Worm (Caenorhabditis elegans) whole organism, L1 larva: ENCODE data around the gene B0303.16.

Source experiments
- C04F5.9 ChIP-seq: sonication (generic microtip); optimal IDR thresholded peaks from 2 replicates; lab custom pipeline; 2016; ENCODE audit warnings: missing genetic modification characterization, missing compliant biosample characterization
- C16A3.4 ChIP-seq: fragments of 150-350 bp; optimal IDR thresholded peaks from 2 replicates; lab custom pipeline; 2014; ENCODE audit warnings: missing biosample characterization, missing genetic modification characterization
- C34B4.2 ChIP-seq: sonication (generic microtip); optimal IDR thresholded peaks from 2 replicates; lab custom pipeline; 2017; ENCODE audit warnings: mild to moderate bottlenecking, missing genetic modification characterization, missing compliant biosample characterization
- F16B12.6 ChIP-seq: fragments of 150-350 bp; optimal IDR thresholded peaks from 2 replicates; lab custom pipeline; 2014; ENCODE audit warnings: missing biosample characterization, missing genetic modification characterization
- alr-1 ChIP-seq: fragments of 200-800 bp; sonication (Bioruptor generic); optimal IDR thresholded peaks from 2 replicates; lab custom pipeline; 2018; ENCODE audit warnings: borderline replicate concordance, mild to moderate bottlenecking, missing genetic modification characterization, missing compliant biosample characterization
- aly-2 ChIP-seq: fragments of 150-350 bp; optimal IDR thresholded peaks from 2 replicates; lab custom pipeline; 2014; ENCODE audit warnings: missing biosample characterization, missing genetic modification characterization
- ama-1 ChIP-seq: fragments of 150-350 bp; optimal IDR thresholded peaks from 2 replicates; lab custom pipeline; 2014
- ceh-88 ChIP-seq: fragments of 200-800 bp; sonication (Bioruptor generic); IDR thresholded peaks from 2 replicates; pipeline ENCODE4 v1.3.6; 2022; ENCODE audit warnings: missing genetic modification characterization, missing compliant biosample characterization
- ceh-90 ChIP-seq: sonication (generic microtip); optimal IDR thresholded peaks from 2 replicates; lab custom pipeline; 2016; ENCODE audit warnings: missing genetic modification characterization, missing compliant biosample characterization
- dpl-1 ChIP-seq, 3 experiments: fragments of 150-350 bp in 2 of 3; sonication (generic microtip) in 1 of 3; optimal IDR thresholded peaks; 2 replicates each; lab custom pipeline; 2014 to 2017; ENCODE audit warnings: missing biosample characterization in 3 of 3, missing genetic modification characterization in 3 of 3, missing genetic modification reagents in 3 of 3
- dsc-1 ChIP-seq: sonication (generic microtip); optimal IDR thresholded peaks from 2 replicates; lab custom pipeline; 2016; ENCODE audit warnings: mild to moderate bottlenecking, missing genetic modification characterization, missing compliant biosample characterization
- efl-1 ChIP-seq, 4 experiments: fragments of 150-350 bp; optimal IDR thresholded peaks in 3 of 4; peaks in 1 of 4; 1 replicate in 1 of 4; 2 replicates in 3 of 4; lab custom pipeline; 2014; ENCODE audit warnings: missing biosample characterization in 2 of 4, missing genetic modification characterization in 2 of 4, missing genetic modification reagents in 2 of 4
- elt-2 ChIP-seq: sonication (generic microtip); optimal IDR thresholded peaks from 2 replicates; lab custom pipeline; 2016; ENCODE audit warnings: missing genetic modification characterization, mild to moderate bottlenecking, inconsistent platforms, missing compliant biosample characterization, missing genetic modification reagents
- elt-3 ChIP-seq, 6 experiments: fragments of 150-350 bp in 1 of 6; sonication (generic microtip); optimal IDR thresholded peaks; 2 replicates each; lab custom pipeline; 2017 to 2018; ENCODE audit warnings: missing biosample characterization in 6 of 6, missing genetic modification characterization in 6 of 6, inconsistent platforms in 1 of 6
- ets-5 ChIP-seq: fragments of 200-800 bp; sonication (Bioruptor generic); IDR thresholded peaks from 2 replicates; pipeline ENCODE4 v1.3.6; 2022; ENCODE audit warnings: missing genetic modification characterization, missing compliant biosample characterization
- grh-1 ChIP-seq: fragments of 200-800 bp; sonication (Bioruptor generic); IDR thresholded peaks from 2 replicates; pipeline ENCODE4 v1.3.6; 2022; ENCODE audit warnings: missing genetic modification reagents, missing genetic modification characterization, missing compliant biosample characterization
- isw-1 ChIP-seq: fragments of 200-800 bp; sonication (Bioruptor generic); IDR thresholded peaks from 2 replicates; pipeline ENCODE4 v1.3.6; 2022; ENCODE audit warnings: missing genetic modification characterization, missing compliant biosample characterization
- jun-1 ChIP-seq: fragments of 150-350 bp; optimal IDR thresholded peaks from 2 replicates; lab custom pipeline; 2014; ENCODE audit warnings: missing biosample characterization, missing genetic modification reagents, missing genetic modification characterization
- lin-13 ChIP-seq: fragments of 150-350 bp; optimal IDR thresholded peaks from 2 replicates; lab custom pipeline; 2014; ENCODE audit warnings: missing biosample characterization, missing genetic modification reagents, missing genetic modification characterization
- lin-14 ChIP-seq: fragments of 200-800 bp; sonication (Bioruptor generic); optimal IDR thresholded peaks from 2 replicates; lab custom pipeline; 2018; ENCODE audit warnings: mild to moderate bottlenecking, missing genetic modification characterization, moderate library complexity, missing compliant biosample characterization
- lin-35 ChIP-seq, 2 experiments: fragments of 150-350 bp; optimal IDR thresholded peaks; 2 replicates each; lab custom pipeline; 2014; ENCODE audit warnings: missing biosample characterization in 2 of 2, missing genetic modification characterization in 2 of 2, missing genetic modification reagents in 2 of 2
- lin-39 ChIP-seq: fragments of 150-350 bp; optimal IDR thresholded peaks from 2 replicates; lab custom pipeline; 2014; ENCODE audit warnings: missing biosample characterization, missing genetic modification reagents, missing genetic modification characterization
- lir-3 ChIP-seq: sonication (generic microtip); optimal IDR thresholded peaks from 2 replicates; lab custom pipeline; 2016; ENCODE audit warnings: mild to moderate bottlenecking, missing genetic modification characterization, moderate library complexity, missing compliant biosample characterization; ENCODE audit not compliant: poor library complexity
- mdl-1 ChIP-seq, 2 experiments: fragments of 150-350 bp; optimal IDR thresholded peaks; 2 replicates each; lab custom pipeline; 2014 to 2017; ENCODE audit warnings: missing biosample characterization in 2 of 2, missing genetic modification characterization in 2 of 2, inconsistent platforms in 1 of 2
- mep-1 ChIP-seq: fragments of 150-350 bp; optimal IDR thresholded peaks from 2 replicates; lab custom pipeline; 2014; ENCODE audit warnings: missing biosample characterization, missing genetic modification characterization
- nhr-11 ChIP-seq: fragments of 150-350 bp; optimal IDR thresholded peaks from 2 replicates; lab custom pipeline; 2014; ENCODE audit warnings: missing biosample characterization, missing genetic modification characterization
- nhr-20 ChIP-seq: sonication (generic microtip); optimal IDR thresholded peaks from 2 replicates; lab custom pipeline; 2016; ENCODE audit warnings: mild to moderate bottlenecking, missing genetic modification characterization, missing compliant biosample characterization
- nhr-237 ChIP-seq: fragments of 150-350 bp; optimal IDR thresholded peaks from 2 replicates; lab custom pipeline; 2014; ENCODE audit warnings: missing biosample characterization, missing genetic modification characterization
- nhr-71 ChIP-seq: sonication (generic microtip); optimal IDR thresholded peaks from 2 replicates; lab custom pipeline; 2016; ENCODE audit warnings: mild to moderate bottlenecking, missing genetic modification characterization, moderate library complexity, missing compliant biosample characterization
- nhr-85 ChIP-seq: sonication (generic microtip); peaks from one replicate; lab custom pipeline; 2016; ENCODE audit warnings: missing genetic modification characterization, inconsistent platforms, missing compliant biosample characterization
- nhr-90 ChIP-seq: sonication (generic microtip); optimal IDR thresholded peaks from 2 replicates; lab custom pipeline; 2016; ENCODE audit warnings: mild to moderate bottlenecking, missing genetic modification characterization, missing compliant biosample characterization; ENCODE audit not compliant: poor library complexity
- pax-3 ChIP-seq: fragments of 200-800 bp; sonication (Bioruptor generic); optimal IDR thresholded peaks from 2 replicates; lab custom pipeline; 2018; ENCODE audit warnings: mild to moderate bottlenecking, missing genetic modification characterization, moderate library complexity, missing compliant biosample characterization
- rnt-1 ChIP-seq: sonication (generic microtip); optimal IDR thresholded peaks from 2 replicates; lab custom pipeline; 2016; ENCODE audit warnings: mild to moderate bottlenecking, missing genetic modification characterization, moderate library complexity, missing compliant biosample characterization
- snu-23 ChIP-seq: sonication (generic microtip); optimal IDR thresholded peaks from 2 replicates; lab custom pipeline; 2016; ENCODE audit warnings: missing genetic modification characterization, missing compliant biosample characterization
- sox-4 ChIP-seq: sonication (generic microtip); optimal IDR thresholded peaks from 2 replicates; lab custom pipeline; 2016; ENCODE audit warnings: missing genetic modification characterization, missing compliant biosample characterization
- sptf-1 ChIP-seq: fragments of 150-350 bp; optimal IDR thresholded peaks from 2 replicates; lab custom pipeline; 2014; ENCODE audit warnings: missing biosample characterization, missing genetic modification characterization
- sup-37 ChIP-seq: fragments of 200-800 bp; sonication (Bioruptor generic); optimal IDR thresholded peaks from 2 replicates; lab custom pipeline; 2018; ENCODE audit warnings: mild to moderate bottlenecking, missing genetic modification characterization, missing compliant biosample characterization
- tbx-2 ChIP-seq: sonication (generic microtip); optimal IDR thresholded peaks from 2 replicates; lab custom pipeline; 2016; ENCODE audit warnings: missing genetic modification characterization, missing compliant biosample characterization
- tlp-1 ChIP-seq: fragments of 150-350 bp; optimal IDR thresholded peaks from 2 replicates; lab custom pipeline; 2014; ENCODE audit warnings: missing biosample characterization, missing genetic modification characterization
- unc-130 ChIP-seq: fragments of 150-350 bp; optimal IDR thresholded peaks from 2 replicates; lab custom pipeline; 2017; ENCODE audit warnings: missing biosample characterization, missing genetic modification characterization, inconsistent platforms
- unc-30 ChIP-seq: sonication (generic microtip); optimal IDR thresholded peaks from 2 replicates; lab custom pipeline; 2017; ENCODE audit warnings: missing biosample characterization, missing genetic modification characterization
- unc-86 ChIP-seq: sonication (generic microtip); optimal IDR thresholded peaks from 2 replicates; lab custom pipeline; 2016; ENCODE audit warnings: missing genetic modification characterization, missing compliant biosample characterization
- unc-98 ChIP-seq: fragments of 200-800 bp; sonication (Bioruptor generic); IDR thresholded peaks from 2 replicates; pipeline ENCODE4 v1.3.6; 2022; ENCODE audit warnings: missing genetic modification characterization, missing compliant biosample characterization
- zip-4 ChIP-seq: fragments of 200-800 bp; sonication (Bioruptor generic); optimal IDR thresholded peaks from 2 replicates; lab custom pipeline; 2018; ENCODE audit warnings: mild to moderate bottlenecking, missing genetic modification characterization, moderate library complexity, missing compliant biosample characterization

Gene B0303.16

ce11 chrIII:8656957-8657356 is 47.9 kb upstream of the B0303.16 start:
- TF ChIP-seq tlp-1 (peak; percentile 78), mdl-1 (tag; optimal IDR thresholded peaks at IDR 0.05; lab: Kevin White, UChicago) (peak in 1 of 2 experiments; percentile 23), nhr-71 (tag; lab: Kevin White, UChicago) (peak; percentile 38), F16B12.6 (no peak), sox-4 (tag; lab: Kevin White, UChicago) (no peak), snu-23 (GFP tag; lab: Kevin White, UChicago) (no peak), elt-3 (tag; optimal IDR thresholded peaks at IDR 0.05; lab: Kevin White, UChicago) (peak in 2 of 6 experiments; percentile 26 to 81), lin-14 (GFP tag; lab: Kevin White, UChicago) (peak; percentile 35), ceh-90 (tag; lab: Kevin White, UChicago) (no peak), jun-1 (tag; lab: Kevin White, UChicago) (peak; percentile 41), efl-1 (optimal IDR thresholded peaks at IDR 0.05; lab: Kevin White, UChicago) (no peak), efl-1 (GFP tag; optimal IDR thresholded peaks at IDR 0.05 in 1 of 2; lab: Kevin White, UChicago) (peak in 1 of 2 experiments; percentile 24), nhr-20 (tag; lab: Kevin White, UChicago) (peak; percentile 34), lin-35 (GFP tag; optimal IDR thresholded peaks at IDR 0.05; lab: Kevin White, UChicago) (peak in 1 of 2 experiments; percentile 46), nhr-85 (peak; percentile 23), nhr-90 (tag; lab: Kevin White, UChicago) (peak; percentile 27), elt-2 (tag; lab: Kevin White, UChicago) (peak; percentile 92)

- TF ChIP-seq efl-1 (optimal IDR thresholded peaks at IDR 0.05; lab: Kevin White, UChicago) (no peak), efl-1 (GFP tag; optimal IDR thresholded peaks at IDR 0.05 in 1 of 2; lab: Kevin White, UChicago) (peak in 1 of 2 experiments; percentile 92), mep-1 (tag; lab: Kevin White, UChicago) (no peak), sptf-1 (no peak), snu-23 (GFP tag; lab: Kevin White, UChicago) (no peak), C04F5.9 (tag; lab: Kevin White, UChicago) (no peak), alr-1 (no peak), nhr-11 (tag; lab: Kevin White, UChicago) (no peak), sox-4 (tag; lab: Kevin White, UChicago) (no peak), F16B12.6 (no peak)
Observed at ce11 chrIII:8657676-8658366, 47.0 kb upstream of the B0303.16 start.

ce11 chrIII:8658367-8658761 is 46.5 kb upstream of the B0303.16 start:
- TF ChIP-seq dpl-1 (GFP tag; optimal IDR thresholded peaks at IDR 0.05; lab: Kevin White, UChicago), result peak; percentile 38 to 68 (median 57)
- TF ChIP-seq C16A3.4 (tag; lab: Kevin White, UChicago), result peak; percentile 81
- no peak for TF ChIP-seq nhr-11 (tag; lab: Kevin White, UChicago)
- TF ChIP-seq nhr-90 (tag; lab: Kevin White, UChicago), result peak; percentile 96
- TF ChIP-seq mdl-1 (tag; optimal IDR thresholded peaks at IDR 0.05; lab: Kevin White, UChicago), result peak in 1 of 2 experiments; percentile 95
- TF ChIP-seq grh-1 (GFP tag; lab: Robert Waterston, UW), result peak; percentile 74
- TF ChIP-seq efl-1 (optimal IDR thresholded peaks at IDR 0.05; lab: Kevin White, UChicago), result peak; percentile 57 to 65
- peak; percentile 47 to 95 for TF ChIP-seq efl-1 (GFP tag; optimal IDR thresholded peaks at IDR 0.05 in 1 of 2; lab: Kevin White, UChicago)
- no peak for TF ChIP-seq F16B12.6
- TF ChIP-seq unc-86 (tag; lab: Kevin White, UChicago), result no peak
- TF ChIP-seq unc-30 (tag; lab: Kevin White, UChicago), result no peak
- TF ChIP-seq dsc-1 (tag; lab: Kevin White, UChicago), result peak; percentile 87
- TF ChIP-seq ceh-88 (GFP tag; lab: Robert Waterston, UW), result peak; percentile 34; the same call in 1 of the 2 replicates
- TF ChIP-seq tbx-2, result peak; percentile 91
- peak; percentile 87 for TF ChIP-seq rnt-1
- TF ChIP-seq ceh-90 (tag; lab: Kevin White, UChicago), result no peak
- peak; percentile 96 for TF ChIP-seq elt-2 (tag; lab: Kevin White, UChicago)
- TF ChIP-seq C04F5.9 (tag; lab: Kevin White, UChicago), result peak; percentile 71
- peak; percentile 91 for TF ChIP-seq ama-1 (lab: Kevin White, UChicago)
- no peak for TF ChIP-seq zip-4
- no peak for TF ChIP-seq isw-1 (GFP tag; lab: Robert Waterston, UW)
- TF ChIP-seq lin-39 (tag; lab: Kevin White, UChicago), result peak; percentile 32
- peak; percentile 32 for TF ChIP-seq aly-2 (tag; lab: Kevin White, UChicago)
- TF ChIP-seq tlp-1, result no peak
- TF ChIP-seq pax-3, result no peak
- peak; percentile 18 for TF ChIP-seq sup-37 (GFP tag; lab: Kevin White, UChicago)
- peak; percentile 66 for TF ChIP-seq nhr-237 (tag; lab: Kevin White, UChicago)
- no peak for TF ChIP-seq ets-5 (GFP tag; lab: Robert Waterston, UW)
- TF ChIP-seq lin-13 (GFP tag; lab: Kevin White, UChicago), result peak; percentile 77
- TF ChIP-seq unc-98, result peak; percentile 44
- no peak for TF ChIP-seq sptf-1
- TF ChIP-seq unc-130, result peak; percentile 96
- TF ChIP-seq lir-3 (tag; lab: Kevin White, UChicago), result peak; percentile 73
- peak; percentile 85 for TF ChIP-seq C34B4.2 (tag; lab: Kevin White, UChicago)
